Worm (Caenorhabditis elegans): ENCODE results near the gene Y97E10AL.1.

- TF ChIP-seq lsy-2 (tag; optimal IDR thresholded peaks at IDR 0.05) (no peak), R02D3.7 (tag; optimal IDR thresholded peaks at IDR 0.05) (no peak), nhr-10 (tag; optimal IDR thresholded peaks at IDR 0.05) (no peak), nhr-77 (tag; optimal IDR thresholded peaks at IDR 0.05) (no peak)
Observed at ce11 chrV:8010846-8011245, 24.9 kb downstream of the Y97E10AL.1 start, which contains the start of gene lmtr-2.

Data from whole organism, L2 larva.